Worm (Caenorhabditis elegans): Measurements from ENCODE around the gene F21C10.5.

DNA sequence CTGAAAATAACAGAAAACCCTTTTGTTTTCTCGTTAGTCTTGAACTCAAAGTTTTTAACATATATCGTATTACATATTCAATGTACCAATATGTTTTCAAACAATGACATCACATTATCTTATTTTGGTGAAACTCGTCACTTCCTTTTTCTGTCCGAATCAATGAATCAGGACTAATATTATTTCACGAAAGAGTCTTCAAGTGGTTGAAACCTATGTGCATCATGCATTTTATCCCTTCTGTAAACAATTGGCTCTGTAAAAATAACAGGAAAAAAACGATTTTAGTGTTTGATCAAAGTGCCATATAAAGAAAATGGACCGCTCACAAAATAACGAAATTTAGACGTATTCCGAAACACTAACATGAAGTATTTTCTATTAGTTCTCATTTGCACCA, 17.2 kb upstream of the F21C10.5 start, which contains the start of gene F21C10.18:
- TF ChIP-seq F22D6.2 (tag; optimal IDR thresholded peaks at IDR 0.05): no peak
- TF ChIP-seq mes-4 (tag; optimal IDR thresholded peaks at IDR 0.05): no peak
- no peak for TF ChIP-seq sptf-2 (GFP tag; optimal IDR thresholded peaks at IDR 0.05)
- TF ChIP-seq cebp-2 (GFP tag; IDR thresholded peaks at IDR 0.05): no peak

All from whole organism, young adult.